Worm (Caenorhabditis elegans) whole organism, L4 larva: Measurements from ENCODE around the gene T25B9.1.

Experiments used
- F10B5.3 ChIP-seq: sonication (generic microtip); optimal IDR thresholded peaks from 2 replicates; lab custom pipeline; 2016; ENCODE audit warnings: mild to moderate bottlenecking, missing genetic modification characterization, missing compliant biosample characterization
- F26F4.8 ChIP-seq: fragments of 200-800 bp; sonication (Bioruptor generic); conservative IDR thresholded peaks from 2 replicates; pipeline ENCODE4 v1.3.6; 2022; ENCODE audit warnings: missing genetic modification characterization, missing compliant biosample characterization
- F49E8.2 ChIP-seq: sonication (generic microtip); optimal IDR thresholded peaks from 2 replicates; lab custom pipeline; 2016; ENCODE audit warnings: missing compliant biosample characterization, mild to moderate bottlenecking, missing genetic modification characterization, borderline replicate concordance
- R02D3.7 ChIP-seq: fragments of 150-350 bp; sonication (generic microtip); optimal IDR thresholded peaks from 3 replicates; lab custom pipeline; 2014; ENCODE audit warnings: missing biosample characterization, missing genetic modification characterization
- T20F7.1 ChIP-seq: fragments of 200-800 bp; sonication (Bioruptor generic); optimal IDR thresholded peaks from 2 replicates; lab custom pipeline; 2018; ENCODE audit warnings: mild to moderate bottlenecking, missing genetic modification characterization, missing compliant biosample characterization
- Y48G9A.11 ChIP-seq: fragments of 200-800 bp; sonication (Bioruptor generic); IDR thresholded peaks from 2 replicates; pipeline ENCODE4 v1.3.6; 2022; ENCODE audit warnings: missing genetic modification reagents, missing genetic modification characterization, missing compliant biosample characterization
- Y5F2A.4 ChIP-seq: fragments of 200-800 bp; sonication (Bioruptor generic); optimal IDR thresholded peaks from 2 replicates; lab custom pipeline; 2018; ENCODE audit warnings: mild to moderate bottlenecking, missing genetic modification characterization, missing compliant biosample characterization
- aha-1 ChIP-seq: fragments of 150-350 bp; peaks from one replicate; lab custom pipeline; 2014; ENCODE audit warnings: missing biosample characterization, missing genetic modification characterization
- ama-1 ChIP-seq: fragments of 150-350 bp; optimal IDR thresholded peaks from 2 replicates; lab custom pipeline; 2014; ENCODE audit warnings: inconsistent platforms, mixed read lengths
- ceh-20 ChIP-seq: fragments of 200-800 bp; sonication (Bioruptor generic); IDR thresholded peaks from 2 replicates; pipeline ENCODE4 v1.3.6; 2022; ENCODE audit warnings: missing genetic modification reagents, missing genetic modification characterization, missing compliant biosample characterization
- ctbp-1 ChIP-seq: fragments of 200-800 bp; sonication (Bioruptor generic); IDR thresholded peaks from 2 replicates; pipeline ENCODE4 v1.3.6; 2022; ENCODE audit warnings: missing genetic modification reagents, missing genetic modification characterization, missing compliant biosample characterization
- daf-16 ChIP-seq, 3 experiments: sonication (generic microtip); optimal IDR thresholded peaks; 2 replicates each; lab custom pipeline; 2016 to 2017; ENCODE audit warnings: missing genetic modification characterization in 3 of 3, missing genetic modification reagents in 3 of 3, mild to moderate bottlenecking in 2 of 3, missing compliant biosample characterization in 2 of 3, missing biosample characterization in 1 of 3, moderate library complexity in 1 of 3
- daf-19 ChIP-seq: fragments of 200-800 bp; sonication (Bioruptor generic); conservative IDR thresholded peaks from 2 replicates; pipeline ENCODE4 v1.3.6; 2022; ENCODE audit warnings: missing genetic modification characterization, missing compliant biosample characterization
- daf-8 ChIP-seq: fragments of 200-800 bp; sonication (Bioruptor generic); IDR thresholded peaks from 2 replicates; pipeline ENCODE4 v1.3.6; 2022; ENCODE audit warnings: missing genetic modification characterization, missing compliant biosample characterization
- dmd-6 ChIP-seq: fragments of 200-800 bp; sonication (Bioruptor generic); IDR thresholded peaks from 2 replicates; pipeline ENCODE4 v1.3.6; 2022; ENCODE audit warnings: missing genetic modification reagents, missing genetic modification characterization, missing compliant biosample characterization
- dmd-9 ChIP-seq: fragments of 200-800 bp; sonication (Bioruptor generic); IDR thresholded peaks from 2 replicates; pipeline ENCODE4 v1.3.6; 2022; ENCODE audit warnings: missing genetic modification reagents, missing genetic modification characterization, missing compliant biosample characterization
- dpl-1 ChIP-seq: fragments of 150-350 bp; optimal IDR thresholded peaks from 2 replicates; lab custom pipeline; 2014; ENCODE audit warnings: missing biosample characterization, missing genetic modification reagents, missing genetic modification characterization
- egl-27 ChIP-seq: sonication (generic microtip); optimal IDR thresholded peaks from 3 replicates; lab custom pipeline; 2017; ENCODE audit warnings: missing biosample characterization, missing genetic modification reagents, missing genetic modification characterization
- egl-43 ChIP-seq: fragments of 200-800 bp; sonication (Bioruptor generic); IDR thresholded peaks from 2 replicates; pipeline ENCODE4 v1.3.6; 2022; ENCODE audit warnings: missing genetic modification reagents, missing genetic modification characterization, missing compliant biosample characterization
- fos-1 ChIP-seq: fragments of 150-350 bp; optimal IDR thresholded peaks from 2 replicates; lab custom pipeline; 2014; ENCODE audit warnings: missing biosample characterization, missing genetic modification characterization
- hlh-11 ChIP-seq: fragments of 200-800 bp; sonication (Bioruptor generic); optimal IDR thresholded peaks from 2 replicates; lab custom pipeline; 2018; ENCODE audit warnings: mild to moderate bottlenecking, missing genetic modification characterization, missing compliant biosample characterization
- hlh-30 ChIP-seq: sonication (generic microtip); optimal IDR thresholded peaks from 2 replicates; lab custom pipeline; 2017; ENCODE audit warnings: antibody characterized with exemption, mild to moderate bottlenecking, missing genetic modification characterization, missing compliant biosample characterization; ENCODE audit not compliant: insufficient read depth
- hmg-1.1 ChIP-seq: fragments of 200-800 bp; sonication (Bioruptor generic); IDR thresholded peaks from 2 replicates; pipeline ENCODE4 v1.3.6; 2022; ENCODE audit warnings: missing genetic modification reagents, missing genetic modification characterization, missing compliant biosample characterization
- lim-7 ChIP-seq: fragments of 200-800 bp; sonication (Bioruptor generic); IDR thresholded peaks from 2 replicates; pipeline ENCODE4 v1.3.6; 2022; ENCODE audit warnings: missing genetic modification characterization, missing compliant biosample characterization
- lin-13 ChIP-seq: fragments of 150-350 bp; optimal IDR thresholded peaks from 2 replicates; lab custom pipeline; 2014; ENCODE audit warnings: missing biosample characterization, missing genetic modification reagents, missing genetic modification characterization
- lsy-2 ChIP-seq, 2 experiments: fragments of 150-350 bp in 1 of 2; sonication (generic microtip) in 1 of 2; optimal IDR thresholded peaks; 2 replicates each; lab custom pipeline; 2014 to 2017; ENCODE audit warnings: missing biosample characterization in 2 of 2, missing genetic modification characterization in 2 of 2
- madf-9 ChIP-seq: fragments of 200-800 bp; sonication (Bioruptor generic); conservative IDR thresholded peaks from 2 replicates; pipeline ENCODE4 v1.3.6; 2022; ENCODE audit warnings: missing genetic modification reagents, missing genetic modification characterization, missing compliant biosample characterization
- mdl-1 ChIP-seq, 2 experiments: fragments of 150-350 bp in 1 of 2; sonication (generic microtip) in 1 of 2; optimal IDR thresholded peaks; 2 replicates each; lab custom pipeline; 2014 to 2017; ENCODE audit warnings: missing biosample characterization in 2 of 2, missing genetic modification characterization in 2 of 2
- mdt-29 ChIP-seq: fragments of 200-800 bp; sonication (Bioruptor generic); IDR thresholded peaks from 2 replicates; pipeline ENCODE4 v1.3.6; 2022; ENCODE audit warnings: missing genetic modification reagents, missing genetic modification characterization, missing compliant biosample characterization
- mep-1 ChIP-seq: fragments of 150-350 bp; sonication (generic microtip); optimal IDR thresholded peaks from 3 replicates; lab custom pipeline; 2014; ENCODE audit warnings: missing biosample characterization, missing genetic modification characterization
- mes-2 ChIP-seq: sonication (generic microtip); optimal IDR thresholded peaks from 2 replicates; lab custom pipeline; 2016; ENCODE audit warnings: missing genotype, mild to moderate bottlenecking, missing genetic modification characterization, missing compliant biosample characterization; ENCODE audit not compliant: poor library complexity, severe bottlenecking
- nhr-11 ChIP-seq: fragments of 150-350 bp; optimal IDR thresholded peaks from 2 replicates; lab custom pipeline; 2014; ENCODE audit warnings: missing biosample characterization, missing genetic modification characterization
- nhr-111 ChIP-seq: fragments of 200-800 bp; sonication (Bioruptor generic); optimal IDR thresholded peaks from 2 replicates; lab custom pipeline; 2018; ENCODE audit warnings: mild to moderate bottlenecking, missing genetic modification characterization, missing compliant biosample characterization
- nhr-41 ChIP-seq: fragments of 200-800 bp; sonication (Bioruptor generic); IDR thresholded peaks from 2 replicates; pipeline ENCODE4 v1.3.6; 2022; ENCODE audit warnings: missing genetic modification reagents, missing genetic modification characterization, missing compliant biosample characterization
- nhr-48 ChIP-seq: sonication (generic microtip); optimal IDR thresholded peaks from 2 replicates; lab custom pipeline; 2016; ENCODE audit warnings: mild to moderate bottlenecking, missing genetic modification characterization, missing compliant biosample characterization
- nhr-6 ChIP-seq: fragments of 150-350 bp; optimal IDR thresholded peaks from 2 replicates; lab custom pipeline; 2014; ENCODE audit warnings: missing biosample characterization, missing genetic modification characterization
- nhr-76 ChIP-seq: fragments of 150-350 bp; optimal IDR thresholded peaks from 2 replicates; lab custom pipeline; 2014; ENCODE audit warnings: missing biosample characterization, missing genetic modification characterization
- rbr-2 ChIP-seq: sonication (generic microtip); optimal IDR thresholded peaks from 2 replicates; lab custom pipeline; 2016; ENCODE audit warnings: missing genotype, missing genetic modification characterization, missing compliant biosample characterization
- saeg-2 ChIP-seq: fragments of 200-800 bp; sonication (Bioruptor generic); IDR thresholded peaks from 2 replicates; pipeline ENCODE4 v1.3.6; 2022; ENCODE audit warnings: missing genetic modification reagents, missing genetic modification characterization, missing compliant biosample characterization
- snpc-4 ChIP-seq: fragments of 150-350 bp; optimal IDR thresholded peaks from 2 replicates; lab custom pipeline; 2014; ENCODE audit warnings: missing biosample characterization, missing genetic modification characterization
- spr-1 ChIP-seq: sonication (generic microtip); optimal IDR thresholded peaks from 2 replicates; lab custom pipeline; 2016; ENCODE audit warnings: mild to moderate bottlenecking, missing genetic modification characterization, missing compliant biosample characterization
- spr-3 ChIP-seq: fragments of 200-800 bp; sonication (Bioruptor generic); optimal IDR thresholded peaks from 2 replicates; lab custom pipeline; 2018; ENCODE audit warnings: mild to moderate bottlenecking, missing genetic modification characterization, missing compliant biosample characterization
- tag-97 ChIP-seq: fragments of 200-800 bp; sonication (Bioruptor generic); IDR thresholded peaks from 2 replicates; pipeline ENCODE4 v1.3.6; 2022; ENCODE audit warnings: missing genetic modification characterization, missing compliant biosample characterization
- tra-1 ChIP-seq: fragments of 200-800 bp; sonication (Bioruptor generic); IDR thresholded peaks from 2 replicates; pipeline ENCODE4 v1.3.6; 2022; ENCODE audit warnings: missing genetic modification reagents, missing genetic modification characterization, missing compliant biosample characterization
- unc-130 ChIP-seq: sonication (generic microtip); optimal IDR thresholded peaks from 2 replicates; lab custom pipeline; 2016; ENCODE audit warnings: missing genetic modification reagents, missing genetic modification characterization, missing compliant biosample characterization
- unc-39 ChIP-seq: sonication (generic microtip); optimal IDR thresholded peaks from 2 replicates; lab custom pipeline; 2017; ENCODE audit warnings: missing biosample characterization, missing genetic modification characterization
- unc-62 ChIP-seq, 3 experiments: fragments of 150-350 bp in 1 of 3; sonication (generic microtip); optimal IDR thresholded peaks in 2 of 3; peaks in 1 of 3; 1 replicate in 1 of 3; 2 replicates in 2 of 3; lab custom pipeline; 2014 to 2017; ENCODE audit warnings: missing biosample characterization in 3 of 3, missing genetic modification characterization in 3 of 3, missing genetic modification reagents in 3 of 3, missing genotype in 1 of 3
- zfp-3 ChIP-seq: fragments of 200-800 bp; sonication (Bioruptor generic); conservative IDR thresholded peaks from 2 replicates; pipeline ENCODE4 v1.3.6; 2022; ENCODE audit warnings: missing genetic modification reagents, missing genetic modification characterization, missing compliant biosample characterization
- zip-2 ChIP-seq: fragments of 150-350 bp; optimal IDR thresholded peaks from 2 replicates; lab custom pipeline; 2014; ENCODE audit warnings: missing biosample characterization, missing genetic modification characterization

The T25B9.1 gene

ce11 chrIV:10734527-10735436 is 15.2 kb downstream of the T25B9.1 start, which contains the start of the genes orc-5 and cyb-1:
orc-5 (minus strand) TSS chrIV:10734588.
cyb-1 (plus strand) TSS chrIV:10735216.
- TF ChIP-seq F10B5.3 (tag; lab: Kevin White, UChicago), result no peak
- peak; percentile 91 for TF ChIP-seq Y48G9A.11 (GFP tag; lab: Robert Waterston, UW)
- TF ChIP-seq spr-1 (tag; lab: Kevin White, UChicago), result no peak
- no peak for TF ChIP-seq mep-1 (tag; lab: Kevin White, UChicago)
- no peak for TF ChIP-seq Y5F2A.4 (GFP tag; lab: Kevin White, UChicago)
- TF ChIP-seq zip-2 (tag; lab: Kevin White, UChicago), result no peak
- peak; percentile 99 for TF ChIP-seq T20F7.1 (GFP tag; lab: Kevin White, UChicago)
- no peak for TF ChIP-seq F26F4.8
- no peak for TF ChIP-seq R02D3.7 (tag; lab: Kevin White, UChicago)
- TF ChIP-seq snpc-4 (tag; lab: Kevin White, UChicago), result no peak
- TF ChIP-seq madf-9, result no peak
- peak; percentile 72 for TF ChIP-seq hlh-30 (tag; lab: Kevin White, UChicago)
- peak in 1 of 2 experiments; percentile 8 for TF ChIP-seq mdl-1 (tag; optimal IDR thresholded peaks at IDR 0.05; lab: Kevin White, UChicago)
- TF ChIP-seq dmd-6 (GFP tag; lab: Robert Waterston, UW), result peak; percentile 22; the same call in 1 of the 2 replicates
- no peak for TF ChIP-seq nhr-48 (tag; lab: Kevin White, UChicago)
- TF ChIP-seq nhr-6, result peak; percentile 67
- TF ChIP-seq ceh-20, result no peak
- TF ChIP-seq lsy-2 (tag; optimal IDR thresholded peaks at IDR 0.05; lab: Kevin White, UChicago), result peak in 1 of 2 experiments; percentile 85
- TF ChIP-seq mes-2 (tag; lab: Kevin White, UChicago), result peak; percentile 87
- no peak for TF ChIP-seq dmd-9
- TF ChIP-seq nhr-76, result no peak
- TF ChIP-seq unc-39, result no peak
- TF ChIP-seq nhr-11 (tag; lab: Kevin White, UChicago), result no peak
- TF ChIP-seq nhr-111 (GFP tag; lab: Kevin White, UChicago), result no peak
- TF ChIP-seq F49E8.2 (tag; lab: Kevin White, UChicago), result no peak
- no peak for TF ChIP-seq tag-97 (GFP tag; lab: Robert Waterston, UW)
- peak in 1 of 2 experiments; percentile 92 for TF ChIP-seq unc-62 (GFP tag; optimal IDR thresholded peaks at IDR 0.05 in 1 of 2; lab: Kevin White, UChicago)
- no peak for TF ChIP-seq unc-62 (tag; optimal IDR thresholded peaks at IDR 0.05; lab: Kevin White, UChicago)
- no peak for TF ChIP-seq ctbp-1 (GFP tag; lab: Robert Waterston, UW)
- TF ChIP-seq tra-1 (GFP tag; lab: Robert Waterston, UW), result no peak
- peak; percentile 9 for TF ChIP-seq hlh-11 (tag; lab: Kevin White, UChicago)
- no peak for TF ChIP-seq saeg-2
- no peak for TF ChIP-seq daf-16 (GFP tag; optimal IDR thresholded peaks at IDR 0.05; lab: Kevin White, UChicago)
- peak; percentile 44 for TF ChIP-seq daf-16 (tag; optimal IDR thresholded peaks at IDR 0.05; lab: Kevin White, UChicago)
- TF ChIP-seq mdt-29 (GFP tag; lab: Robert Waterston, UW), result no peak
- TF ChIP-seq spr-3 (GFP tag; lab: Kevin White, UChicago), result no peak
- TF ChIP-seq daf-8 (GFP tag; lab: Robert Waterston, UW), result no peak
- peak; percentile 21 for TF ChIP-seq lin-13 (GFP tag; lab: Kevin White, UChicago)
- TF ChIP-seq aha-1 (tag; lab: Kevin White, UChicago), result peak; percentile 94
- no peak for TF ChIP-seq zfp-3 (GFP tag; lab: Robert Waterston, UW)
- no peak for TF ChIP-seq egl-43 (GFP tag; lab: Robert Waterston, UW)
- TF ChIP-seq rbr-2 (tag; lab: Kevin White, UChicago), result no peak
- TF ChIP-seq unc-130 (GFP tag; lab: Kevin White, UChicago), result peak; percentile 0
- TF ChIP-seq nhr-41 (GFP tag; lab: Robert Waterston, UW), result no peak
- TF ChIP-seq ama-1 (lab: Kevin White, UChicago), result no peak
- peak; percentile 51 for TF ChIP-seq hmg-1.1 (GFP tag; lab: Robert Waterston, UW)
- TF ChIP-seq fos-1 (tag; lab: Kevin White, UChicago), result no peak
- no peak for TF ChIP-seq lim-7 (GFP tag; lab: Robert Waterston, UW)
- TF ChIP-seq daf-19 (GFP tag; lab: Robert Waterston, UW), result no peak
- peak; percentile 96 for TF ChIP-seq dpl-1 (GFP tag; lab: Kevin White, UChicago)
- no peak for TF ChIP-seq egl-27 (tag; lab: Kevin White, UChicago)
